Worm (Caenorhabditis elegans): Measurements from ENCODE around the gene C23G10.7.

Gene C23G10.7

DNA sequence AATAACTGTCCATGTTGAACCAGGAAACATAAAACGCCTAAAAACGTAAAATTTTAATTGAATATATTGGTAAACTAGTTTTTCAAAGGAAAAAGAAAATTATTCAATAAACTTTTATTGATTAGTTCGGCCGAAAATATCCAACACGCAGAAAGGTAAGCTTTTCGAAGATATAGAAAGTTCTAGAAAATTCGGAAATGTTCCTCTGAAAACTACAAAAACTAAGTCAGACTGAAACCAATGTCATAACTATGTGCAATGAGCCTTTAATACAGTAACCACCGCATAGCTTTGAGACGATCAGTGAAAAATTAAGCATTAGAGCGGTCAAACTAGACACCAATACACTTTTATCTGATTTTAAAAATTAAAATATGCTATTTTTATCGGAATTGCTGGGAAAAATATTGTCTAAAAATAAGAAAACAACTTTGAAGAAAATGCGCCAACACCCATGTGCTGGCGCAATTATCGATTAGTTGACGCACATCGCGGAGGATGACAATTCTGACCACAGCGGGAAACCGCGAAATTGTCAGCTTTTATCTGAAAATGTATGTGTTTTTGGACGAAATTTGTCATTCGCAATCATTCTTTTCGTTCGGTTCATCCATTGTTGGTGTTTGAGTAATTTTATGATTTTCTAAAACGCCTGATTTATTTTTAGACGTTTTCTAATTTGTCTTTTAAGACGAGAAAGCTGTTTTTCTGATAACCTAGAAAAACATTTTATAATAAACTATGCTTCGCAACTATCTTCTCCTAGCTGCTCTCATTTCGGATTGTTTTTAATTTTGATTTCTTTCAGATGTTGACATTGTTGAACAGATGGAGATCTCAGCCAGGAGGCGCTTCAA lies at the start of gene C23G10.7, which contains the start of gene rpn-2 (continued):
- TF ChIP-seq T07F8.4 (tag; optimal IDR thresholded peaks at IDR 0.05) (no peak), cebp-2 (GFP tag; IDR thresholded peaks at IDR 0.05) (no peak), egl-44 (GFP tag; IDR thresholded peaks at IDR 0.05) (no peak), lin-54 (GFP tag; optimal IDR thresholded peaks at IDR 0.05) (peak; percentile 77), lin-40 (tag; optimal IDR thresholded peaks at IDR 0.05) (peak; percentile 64), nhr-90 (tag; optimal IDR thresholded peaks at IDR 0.05) (no peak), sea-2 (GFP tag; IDR thresholded peaks at IDR 0.05) (no peak), lsl-1 (GFP tag; optimal IDR thresholded peaks at IDR 0.05) (peak; percentile 94), F39B2.1 (GFP tag; IDR thresholded peaks at IDR 0.05) (no peak), athp-1 (tag; optimal IDR thresholded peaks at IDR 0.05) (peak; percentile 41), ztf-3 (GFP tag; optimal IDR thresholded peaks at IDR 0.05) (no peak), hsf-1 (GFP tag; IDR thresholded peaks at IDR 0.05) (peak; percentile 98), chd-7 (tag; optimal IDR thresholded peaks at IDR 0.05) (no peak), F55B11.4 (tag; optimal IDR thresholded peaks at IDR 0.05; ENCODE audit: borderline replicate concordance, insufficient read depth) (no peak), B0035.1 (tag; optimal IDR thresholded peaks at IDR 0.05) (no peak), mes-4 (tag; optimal IDR thresholded peaks at IDR 0.05) (no peak), sdz-38 (tag; optimal IDR thresholded peaks at IDR 0.05) (no peak), snpc-3.4 (tag; optimal IDR thresholded peaks at IDR 0.05) (peak; percentile 53), ztf-18 (tag; optimal IDR thresholded peaks at IDR 0.05) (peak; percentile 97), lir-1 (GFP tag; conservative IDR thresholded peaks at IDR 0.05) (no peak; the same call in 1 of the 2 replicates), fkh-3 (tag; optimal IDR thresholded peaks at IDR 0.05) (no peak), C17E4.6 (GFP tag; IDR thresholded peaks at IDR 0.05) (no peak), Y53F4B.3 (GFP tag; IDR thresholded peaks at IDR 0.05) (no peak), madf-10 (tag; optimal IDR thresholded peaks at IDR 0.05) (no peak), F33H1.4 (GFP tag; IDR thresholded peaks at IDR 0.05) (peak; percentile 75), lin-35 (GFP tag; optimal IDR thresholded peaks at IDR 0.05) (peak in 1 of 3 experiments; percentile 80), F57A8.1 (GFP tag; optimal IDR thresholded peaks at IDR 0.05) (no peak), ztf-22 (GFP tag; optimal IDR thresholded peaks at IDR 0.05) (no peak), repo-1 (tag; optimal IDR thresholded peaks at IDR 0.05) (no peak), lsy-27 (tag; optimal IDR thresholded peaks at IDR 0.05; ENCODE audit: borderline replicate concordance, insufficient read depth) (no peak), aptf-2 (GFP tag; conservative IDR thresholded peaks at IDR 0.05) (no peak), snpc-1.3 (tag; optimal IDR thresholded peaks at IDR 0.05; ENCODE audit: insufficient read depth) (no peak), ceh-58 (GFP tag; IDR thresholded peaks at IDR 0.05) (no peak)

DNA sequence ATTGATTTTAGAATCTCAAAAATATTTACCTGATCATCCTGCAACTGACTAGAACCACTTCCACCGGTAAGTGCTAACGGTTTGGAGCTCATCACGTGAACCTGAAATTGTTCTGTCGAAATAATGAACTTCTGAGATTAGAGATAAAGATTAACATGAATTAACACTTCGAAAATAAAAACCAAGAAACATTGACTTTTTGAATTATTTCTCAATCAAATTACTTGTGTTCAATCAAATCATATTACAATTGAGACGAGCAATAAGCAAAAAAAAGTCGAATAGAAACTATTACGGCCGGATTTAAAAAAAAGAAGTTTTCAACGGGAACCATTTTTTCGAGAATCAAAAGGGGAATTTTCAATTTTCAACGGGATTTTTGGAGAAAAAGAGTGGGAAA lies 47.5 kb upstream of the C23G10.7 start, which contains the start of gene bcas-2:
Gene bcas-2 (minus strand): TSS at position 101 of the 400 bp plus-strand sequence.
- no peak for TF ChIP-seq dox-1 (GFP tag; IDR thresholded peaks at IDR 0.05)
- TF ChIP-seq atf-7 (tag; optimal IDR thresholded peaks at IDR 0.05), result no peak
- TF ChIP-seq snpc-1.3 (tag; optimal IDR thresholded peaks at IDR 0.05; ENCODE audit: insufficient read depth), result no peak
- no peak for TF ChIP-seq ceh-91 (GFP tag; IDR thresholded peaks at IDR 0.05)

All from whole organism, young adult.